Fruit fly (Drosophila melanogaster) whole organism, pupa: ENCODE measurements around the gene Nup154.

Experiments used
- CG10348 ChIP-seq: fragments of 200-800 bp; sonication (Bioruptor generic); IDR thresholded peaks from 2 replicates; pipeline ENCODE4 v1.3.6; 2022; ENCODE audit warnings: missing biosample characterization, missing genetic modification characterization
- CG12605 ChIP-seq: fragments of 200-800 bp; sonication (Bioruptor generic); IDR thresholded peaks from 2 replicates; pipeline ENCODE4 v1.3.6; 2022; ENCODE audit warnings: missing biosample characterization, missing genetic modification characterization
- CG13204 ChIP-seq: fragments of 200-800 bp; sonication (Bioruptor generic); optimal IDR thresholded peaks from 2 replicates; lab custom pipeline; 2018; ENCODE audit warnings: missing biosample characterization, mild to moderate bottlenecking, missing genetic modification characterization, moderate library complexity
- CG14655 ChIP-seq: fragments of 200-800 bp; sonication (Bioruptor generic); optimal IDR thresholded peaks from 3 replicates; lab custom pipeline; 2017; ENCODE audit warnings: mild to moderate bottlenecking, missing biosample characterization, missing genetic modification reagents, missing genetic modification characterization
- CG15710 ChIP-seq: fragments of 200-800 bp; sonication (Bioruptor generic); optimal IDR thresholded peaks from 2 replicates; lab custom pipeline; 2018; ENCODE audit warnings: missing biosample characterization, mild to moderate bottlenecking, missing genetic modification characterization, moderate library complexity
- CG17806 ChIP-seq: fragments of 200-800 bp; sonication (Bioruptor generic); optimal IDR thresholded peaks from 2 replicates; lab custom pipeline; 2018; ENCODE audit warnings: missing biosample characterization, mild to moderate bottlenecking, missing genetic modification characterization, moderate library complexity
- CG32121 ChIP-seq: fragments of 200-800 bp; sonication (Bioruptor generic); IDR thresholded peaks from 2 replicates; pipeline ENCODE4 v1.3.6; 2022; ENCODE audit warnings: missing biosample characterization, missing genetic modification characterization
- CG34367 ChIP-seq: fragments of 200-800 bp; sonication (Bioruptor generic); optimal IDR thresholded peaks from 2 replicates; lab custom pipeline; 2018; ENCODE audit warnings: missing biosample characterization, mild to moderate bottlenecking, missing genetic modification characterization
- CG4496 ChIP-seq: fragments of 200-800 bp; sonication (Bioruptor generic); IDR thresholded peaks from 3 replicates; pipeline ENCODE4 v1.3.6; 2022; ENCODE audit warnings: missing biosample characterization, missing genetic modification characterization
- CG8159 ChIP-seq: fragments of 200-800 bp; sonication (Bioruptor generic); optimal IDR thresholded peaks from 3 replicates; lab custom pipeline; 2018; ENCODE audit warnings: missing biosample characterization, mild to moderate bottlenecking, missing genetic modification characterization, moderate library complexity
- CG8301 ChIP-seq: fragments of 200-800 bp; sonication (Bioruptor generic); optimal IDR thresholded peaks from 2 replicates; lab custom pipeline; 2018; ENCODE audit warnings: missing biosample characterization, mild to moderate bottlenecking, missing genetic modification characterization
- CG9948 ChIP-seq: fragments of 200-800 bp; sonication (Bioruptor generic); optimal IDR thresholded peaks from 2 replicates; lab custom pipeline; 2018; ENCODE audit warnings: missing biosample characterization, mild to moderate bottlenecking, missing genetic modification characterization, moderate library complexity
- D1 ChIP-seq: fragments of 200-800 bp; sonication (Bioruptor generic); optimal IDR thresholded peaks from 2 replicates; lab custom pipeline; 2018; ENCODE audit warnings: missing biosample characterization, mild to moderate bottlenecking, missing genetic modification characterization, moderate library complexity
- EcR ChIP-seq: fragments of 200-800 bp; sonication (Bioruptor generic); optimal IDR thresholded peaks from 3 replicates; lab custom pipeline; 2019; ENCODE audit warnings: missing biosample characterization, missing genetic modification characterization, mild to moderate bottlenecking, moderate library complexity, missing genetic modification reagents
- Ets98B ChIP-seq: fragments of 200-800 bp; sonication (Bioruptor generic); IDR thresholded peaks from 2 replicates; pipeline ENCODE4 v1.3.6; 2022; ENCODE audit warnings: missing biosample characterization, missing genetic modification characterization
- Pif1A ChIP-seq: fragments of 200-800 bp; sonication (Bioruptor generic); optimal IDR thresholded peaks from 3 replicates; lab custom pipeline; 2016; ENCODE audit warnings: missing biosample characterization, missing genetic modification characterization
- Pif1B ChIP-seq: fragments of 200-800 bp; sonication (Bioruptor generic); optimal IDR thresholded peaks from 3 replicates; lab custom pipeline; 2016; ENCODE audit warnings: missing biosample characterization, missing genetic modification characterization
- Snoo ChIP-seq: fragments of 200-800 bp; sonication (Bioruptor generic); optimal IDR thresholded peaks from 3 replicates; lab custom pipeline; 2017; ENCODE audit warnings: missing biosample characterization, mild to moderate bottlenecking, missing genetic modification characterization, inconsistent platforms
- fd96Ca ChIP-seq: fragments of 200-800 bp; sonication (Bioruptor generic); IDR thresholded peaks from 3 replicates; pipeline ENCODE4 v1.3.6; 2022; ENCODE audit warnings: missing biosample characterization, missing genetic modification characterization
- gl ChIP-seq: fragments of 200-800 bp; sonication (Bioruptor generic); optimal IDR thresholded peaks from 2 replicates; lab custom pipeline; 2018; ENCODE audit warnings: missing biosample characterization, mild to moderate bottlenecking, missing genetic modification characterization
- rn ChIP-seq: fragments of 200-800 bp; sonication (Bioruptor generic); IDR thresholded peaks from 2 replicates; pipeline ENCODE4 v1.3.6; 2022; ENCODE audit warnings: missing biosample characterization, missing genetic modification characterization

The Nup154 gene

dm6 chr2L:11015320-11015719, 10.7 kb downstream of the Nup154 start, which contains the start of gene Acp32CD:
Acp32CD (plus strand) TSS chr2L:11015620.
- TF ChIP-seq CG8159 (no peak), CG10348 (no peak), CG17806 (tag; lab: Kevin White, UChicago) (no peak), fd96Ca (GFP tag; lab: Robert Waterston, UW) (no peak), D1 (tag; lab: Kevin White, UChicago) (no peak), CG12605 (GFP tag; lab: Robert Waterston, UW) (no peak), CG13204 (no peak)

dm6 chr2L:11016695-11017094, 12.1 kb downstream of the Nup154 start, which contains the start of gene CG14913:
CG14913 (plus strand) TSS chr2L:11016995.
- no peak for TF ChIP-seq D1 (tag; lab: Kevin White, UChicago)
- no peak for TF ChIP-seq CG13204
- TF ChIP-seq CG14655 (GFP tag; lab: Kevin White, UChicago), result no peak
- no peak for TF ChIP-seq CG8301 (tag; lab: Kevin White, UChicago)
- TF ChIP-seq gl (tag; lab: Kevin White, UChicago), result no peak
- no peak for TF ChIP-seq CG17806 (tag; lab: Kevin White, UChicago)
- no peak for TF ChIP-seq rn (GFP tag; lab: Robert Waterston, UW)
- no peak for TF ChIP-seq EcR
- TF ChIP-seq Pif1A, result no peak
- TF ChIP-seq CG34367 (tag; lab: Kevin White, UChicago), result no peak
- no peak for TF ChIP-seq CG10348
- TF ChIP-seq CG12605 (GFP tag; lab: Robert Waterston, UW), result no peak
- TF ChIP-seq Pif1B (GFP tag; lab: Kevin White, UChicago), result no peak
- TF ChIP-seq fd96Ca (GFP tag; lab: Robert Waterston, UW), result no peak
- TF ChIP-seq CG8159, result no peak
- TF ChIP-seq CG32121, result no peak

dm6 chr2L:11021606-11022005, 17.0 kb downstream of the Nup154 start:
- TF ChIP-seq CG9948, result peak; percentile 53
- TF ChIP-seq CG8159, result peak; percentile 44
- no peak for TF ChIP-seq CG32121
- TF ChIP-seq CG34367 (tag; lab: Kevin White, UChicago), result no peak
- no peak for TF ChIP-seq Pif1A
- peak; percentile 19 for TF ChIP-seq CG8301 (tag; lab: Kevin White, UChicago)
- TF ChIP-seq D1 (tag; lab: Kevin White, UChicago), result no peak
- TF ChIP-seq gl (tag; lab: Kevin White, UChicago), result no peak
- TF ChIP-seq CG14655 (GFP tag; lab: Kevin White, UChicago), result peak; percentile 48
- TF ChIP-seq CG15710, result no peak
- no peak for TF ChIP-seq EcR
- no peak for TF ChIP-seq CG4496
- TF ChIP-seq CG12605 (GFP tag; lab: Robert Waterston, UW), result no peak
- TF ChIP-seq CG10348, result no peak
- no peak for TF ChIP-seq Pif1B (GFP tag; lab: Kevin White, UChicago)
- TF ChIP-seq Snoo, result peak; percentile 5
- TF ChIP-seq Ets98B (GFP tag; lab: Robert Waterston, UW), result no peak
- TF ChIP-seq CG17806 (tag; lab: Kevin White, UChicago), result peak; percentile 21
- TF ChIP-seq rn (GFP tag; lab: Robert Waterston, UW), result no peak
- TF ChIP-seq fd96Ca (GFP tag; lab: Robert Waterston, UW), result no peak
- no peak for TF ChIP-seq CG13204

- TF ChIP-seq CG4496 (no peak), Pif1A (peak; percentile 12), CG8301 (tag; lab: Kevin White, UChicago) (peak; percentile 2), CG10348 (no peak), CG8159 (peak; percentile 19), CG32121 (no peak), CG14655 (GFP tag; lab: Kevin White, UChicago) (peak; percentile 1), CG34367 (tag; lab: Kevin White, UChicago) (no peak), rn (GFP tag; lab: Robert Waterston, UW) (no peak), Pif1B (GFP tag; lab: Kevin White, UChicago) (no peak), CG9948 (peak; percentile 14), CG17806 (tag; lab: Kevin White, UChicago) (peak; percentile 14)
These were observed 18.2 kb downstream of the Nup154 start for dm6 chr2L:11022804-11023203.

dm6 chr2L:11023875-11024274, 19.3 kb downstream of the Nup154 start:
- TF ChIP-seq D1 (tag; lab: Kevin White, UChicago), result no peak
- no peak for TF ChIP-seq CG8159
- no peak for TF ChIP-seq CG10348
- TF ChIP-seq CG12605 (GFP tag; lab: Robert Waterston, UW), result no peak
- no peak for TF ChIP-seq rn (GFP tag; lab: Robert Waterston, UW)

- no peak for TF ChIP-seq CG13204
- no peak for TF ChIP-seq CG14655 (GFP tag; lab: Kevin White, UChicago)
- TF ChIP-seq CG12605 (GFP tag; lab: Robert Waterston, UW), result no peak
- TF ChIP-seq EcR, result peak; percentile 84
- no peak for TF ChIP-seq CG8159
- no peak for TF ChIP-seq CG15710
- TF ChIP-seq Pif1A, result no peak
- no peak for TF ChIP-seq D1 (tag; lab: Kevin White, UChicago)
- no peak for TF ChIP-seq CG10348
- TF ChIP-seq CG17806 (tag; lab: Kevin White, UChicago), result no peak
- TF ChIP-seq Pif1B (GFP tag; lab: Kevin White, UChicago), result no peak
- no peak for TF ChIP-seq CG34367 (tag; lab: Kevin White, UChicago)
- TF ChIP-seq CG4496, result no peak
- no peak for TF ChIP-seq Snoo
- peak; percentile 53 for TF ChIP-seq gl (tag; lab: Kevin White, UChicago)
- TF ChIP-seq CG8301 (tag; lab: Kevin White, UChicago), result no peak
These were observed 22.6 kb downstream of the Nup154 start for dm6 chr2L:11027213-11027612.
